Fruit fly (Drosophila melanogaster) whole organism, wandering third instar larva: ENCODE data around the gene Tcs6.

Source experiments
- Abd-B ChIP-seq: fragments of >200 bp; optimal IDR thresholded peaks from 2 replicates; lab custom pipeline; 2017; ENCODE audit warnings: missing biosample characterization, missing genetic modification characterization
- CG32264 ChIP-seq: fragments of 200-800 bp; sonication (Bioruptor generic); optimal IDR thresholded peaks from 2 replicates; lab custom pipeline; 2016; ENCODE audit warnings: missing biosample characterization, missing genetic modification characterization
- CG9705 ChIP-seq: fragments of 200-800 bp; sonication (Bioruptor generic); optimal IDR thresholded peaks from 2 replicates; lab custom pipeline; 2018; ENCODE audit warnings: missing biosample characterization, mild to moderate bottlenecking, missing genetic modification characterization
- CrebA ChIP-seq: fragments of 200-800 bp; sonication (Bioruptor generic); optimal IDR thresholded peaks from 2 replicates; lab custom pipeline; 2016; ENCODE audit warnings: missing biosample characterization, mild to moderate bottlenecking, missing genetic modification characterization, borderline replicate concordance
- Dfd ChIP-seq: fragments of >200 bp; optimal IDR thresholded peaks from 2 replicates; lab custom pipeline; 2017; ENCODE audit warnings: missing biosample characterization, missing genetic modification characterization
- Dif ChIP-seq: fragments of 200-275, 200-300 bp; sonication (Bioruptor generic); optimal IDR thresholded peaks from 2 replicates; lab custom pipeline; 2018; ENCODE audit warnings: missing biosample characterization, missing genetic modification characterization; ENCODE audit not compliant: partially characterized antibody
- GATAd ChIP-seq: sonication (Bioruptor generic); optimal IDR thresholded peaks from 2 replicates; lab custom pipeline; 2016; ENCODE audit warnings: missing biosample characterization, missing genetic modification characterization
- HLH106 ChIP-seq: fragments of 200-800 bp; optimal IDR thresholded peaks from 3 replicates; lab custom pipeline; 2019; ENCODE audit warnings: missing biosample characterization, mild to moderate bottlenecking, missing genetic modification characterization, moderate library complexity
- Hnf4 ChIP-seq: fragments of 200-800 bp; sonication (Bioruptor generic); optimal IDR thresholded peaks from 2 replicates; lab custom pipeline; 2016; ENCODE audit warnings: missing biosample characterization, mild to moderate bottlenecking, missing genetic modification characterization
- Hr78 ChIP-seq: fragments of >200 bp; optimal IDR thresholded peaks from 2 replicates; lab custom pipeline; 2017; ENCODE audit warnings: missing biosample characterization, missing genetic modification characterization
- Jra ChIP-seq: sonication (Bioruptor generic); optimal IDR thresholded peaks from 2 replicates; lab custom pipeline; 2016; ENCODE audit warnings: missing biosample characterization, missing genetic modification characterization
- Mio ChIP-seq: sonication (Bioruptor generic); optimal IDR thresholded peaks from 2 replicates; lab custom pipeline; 2016; ENCODE audit warnings: missing biosample characterization, missing genetic modification characterization
- OdsH ChIP-seq: fragments of 200-800 bp; sonication (Bioruptor generic); optimal IDR thresholded peaks from 2 replicates; lab custom pipeline; 2016; ENCODE audit warnings: missing biosample characterization, mild to moderate bottlenecking, missing genetic modification characterization
- Sp1 ChIP-seq: fragments of 200-800 bp; sonication (Bioruptor generic); optimal IDR thresholded peaks from 3 replicates; lab custom pipeline; 2019; ENCODE audit warnings: missing biosample characterization, mild to moderate bottlenecking, missing genetic modification characterization, moderate library complexity
- Vsx2 ChIP-seq: fragments of 200-300, 225-300 bp; sonication (Bioruptor generic); optimal IDR thresholded peaks from 2 replicates; lab custom pipeline; 2018; ENCODE audit warnings: missing biosample characterization, missing genetic modification characterization; ENCODE audit not compliant: partially characterized antibody
- br ChIP-seq: fragments of 200-800 bp; sonication (Bioruptor generic); optimal IDR thresholded peaks from 2 replicates; lab custom pipeline; 2016; ENCODE audit warnings: missing biosample characterization, missing genetic modification characterization
- dl ChIP-seq, 2 experiments: fragments of 175-275, 200-275 bp in 1 of 2; fragments of 200-275 bp in 1 of 2; sonication (Bioruptor generic); optimal IDR thresholded peaks; lab custom pipeline; 2018; ENCODE audit warnings: mild to moderate bottlenecking in 2 of 2, missing biosample characterization in 2 of 2, missing genetic modification characterization in 2 of 2, moderate library complexity in 2 of 2; ENCODE audit not compliant: partially characterized antibody in 2 of 2, insufficient read depth in 1 of 2
- dmrt93B ChIP-seq: fragments of 200-800 bp; sonication (Bioruptor generic); optimal IDR thresholded peaks from 2 replicates; lab custom pipeline; 2018; ENCODE audit warnings: missing biosample characterization, mild to moderate bottlenecking, missing genetic modification characterization
- dsf ChIP-seq: sonication (Bioruptor generic); optimal IDR thresholded peaks from 2 replicates; lab custom pipeline; 2016; ENCODE audit warnings: missing biosample characterization, missing genetic modification characterization, borderline replicate concordance
- ey ChIP-seq: fragments of 200-800 bp; sonication (Bioruptor generic); optimal IDR thresholded peaks from 2 replicates; lab custom pipeline; 2016; ENCODE audit warnings: missing biosample characterization, missing genetic modification characterization
- fru ChIP-seq: fragments of 200-800 bp; sonication (Bioruptor generic); optimal IDR thresholded peaks from 3 replicates; lab custom pipeline; 2016; ENCODE audit warnings: missing biosample characterization, mild to moderate bottlenecking, missing genetic modification characterization
- h ChIP-seq: fragments of 200-800 bp; sonication (Bioruptor generic); optimal IDR thresholded peaks from 3 replicates; lab custom pipeline; 2016; ENCODE audit warnings: missing biosample characterization, mild to moderate bottlenecking, missing genetic modification characterization
- jim ChIP-seq: fragments of 175-275, 200-325 bp; sonication (Bioruptor generic); optimal IDR thresholded peaks from 2 replicates; lab custom pipeline; 2016; ENCODE audit warnings: missing biosample characterization, mild to moderate bottlenecking, missing genetic modification characterization
- lola ChIP-seq: fragments of >200 bp; optimal IDR thresholded peaks from 2 replicates; lab custom pipeline; 2017; ENCODE audit warnings: missing biosample characterization, missing genetic modification characterization
- pan ChIP-seq: fragments of >200 bp; optimal IDR thresholded peaks from 2 replicates; lab custom pipeline; 2017
- psq ChIP-seq: fragments of 200-800 bp; sonication (Bioruptor generic); optimal IDR thresholded peaks from 3 replicates; lab custom pipeline; 2017; ENCODE audit warnings: missing biosample characterization, mild to moderate bottlenecking, missing genetic modification characterization, moderate library complexity
- sage ChIP-seq: fragments of 200-800 bp; sonication (Bioruptor generic); optimal IDR thresholded peaks from 2 replicates; lab custom pipeline; 2016; ENCODE audit warnings: missing biosample characterization, mild to moderate bottlenecking, missing genetic modification characterization
- tai ChIP-seq: sonication (Bioruptor generic); optimal IDR thresholded peaks from 2 replicates; lab custom pipeline; 2016; ENCODE audit warnings: missing biosample characterization, missing genetic modification characterization
- woc ChIP-seq: sonication (Bioruptor generic); optimal IDR thresholded peaks from 2 replicates; lab custom pipeline; 2016; ENCODE audit warnings: missing biosample characterization, mild to moderate bottlenecking, missing genetic modification characterization

The Tcs6 gene

DNA sequence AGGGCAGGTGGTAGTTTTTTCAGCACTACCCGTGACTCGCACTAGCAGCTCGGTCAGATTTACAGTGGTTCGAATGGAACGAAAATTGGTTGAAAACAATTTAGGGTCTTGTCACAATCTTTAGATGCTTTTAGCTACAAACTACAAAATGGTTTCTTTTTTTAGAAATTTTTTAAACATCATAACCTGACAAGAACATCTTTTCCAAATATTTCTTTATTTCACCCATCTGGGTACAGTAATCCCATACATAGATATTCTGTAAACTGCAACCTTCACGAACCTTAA lies 22.7 kb downstream of the Tcs6 start:
- TF ChIP-seq woc (peak; percentile 25), Dif (GFP tag; lab: Kevin White, UChicago) (no peak)

DNA sequence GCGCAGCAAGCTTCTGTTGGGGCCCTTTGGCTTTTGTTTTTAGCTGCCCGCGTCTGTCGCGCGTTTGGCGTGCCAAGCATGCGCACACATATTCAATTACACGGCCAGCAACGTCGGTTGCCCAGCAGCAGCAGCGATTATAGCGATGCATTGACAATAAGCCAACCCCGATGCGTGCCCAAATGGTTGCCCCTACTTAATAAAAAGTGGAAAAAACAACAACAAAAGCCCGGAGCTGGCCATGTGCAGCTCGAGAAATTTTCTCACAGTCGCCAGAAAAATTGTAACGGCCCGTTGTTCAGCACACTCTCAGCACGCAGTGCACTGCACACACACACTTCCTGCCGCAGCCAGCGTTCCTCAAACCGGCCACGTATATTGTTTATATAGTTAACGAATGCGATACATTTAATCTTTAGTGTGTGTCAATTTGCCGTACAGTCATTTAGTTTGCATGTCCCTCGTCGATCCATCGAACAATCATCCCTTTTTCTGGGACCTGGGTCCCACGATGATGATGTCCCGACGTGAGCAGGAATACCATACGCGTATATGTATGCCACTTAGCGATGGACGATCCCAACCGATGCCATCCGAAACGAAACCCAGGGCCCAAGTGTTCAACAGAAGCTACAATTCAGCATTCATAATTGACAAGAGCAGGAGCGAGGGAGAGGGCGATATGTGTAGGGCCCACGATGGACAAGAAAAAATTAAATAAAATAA lies 23.2 kb downstream of the Tcs6 start:
- TF ChIP-seq GATAd (GFP tag; lab: Kevin White, UChicago) (no peak), psq (no peak), tai (GFP tag; lab: Kevin White, UChicago) (no peak), Dif (GFP tag; lab: Kevin White, UChicago) (no peak), ey (no peak), Mio (GFP tag; lab: Kevin White, UChicago) (no peak), CrebA (GFP tag; lab: Kevin White, UChicago) (no peak), Jra (GFP tag; lab: Kevin White, UChicago) (no peak), woc (no peak), sage (GFP tag; lab: Kevin White, UChicago) (no peak), CG32264 (GFP tag; lab: Kevin White, UChicago) (no peak), Abd-B (no peak), HLH106 (tag; lab: Kevin White, UChicago) (no peak), h (GFP tag; lab: Kevin White, UChicago) (no peak), lola (GFP tag; lab: Kevin White, UChicago) (no peak), dsf (GFP tag; lab: Kevin White, UChicago) (no peak), pan (lab: Kevin White, UChicago) (no peak)

DNA sequence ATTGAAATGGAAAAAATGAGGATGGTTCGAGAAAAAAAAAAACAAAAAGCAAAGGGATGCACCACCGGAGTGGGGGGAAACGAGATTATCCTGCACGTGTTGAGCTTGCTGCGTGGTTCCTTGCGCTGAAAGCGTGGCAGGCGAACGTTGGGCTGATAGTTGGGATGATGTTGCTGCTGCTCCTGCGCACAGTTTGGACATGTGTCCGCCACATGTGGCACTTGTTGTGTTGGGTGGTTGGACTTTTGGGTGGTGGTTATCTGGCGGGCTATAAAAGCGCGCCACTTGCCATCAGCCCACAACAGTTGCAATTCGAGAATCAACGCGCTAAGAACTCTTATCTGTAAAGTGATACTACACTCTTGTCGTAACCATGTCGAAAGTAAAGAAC lies 25.4 kb downstream of the Tcs6 start:
- TF ChIP-seq CrebA (GFP tag; lab: Kevin White, UChicago) = no peak
- TF ChIP-seq h (GFP tag; lab: Kevin White, UChicago) = no peak
- TF ChIP-seq HLH106 (tag; lab: Kevin White, UChicago) = no peak
- no peak for TF ChIP-seq ey
- no peak for TF ChIP-seq Jra (GFP tag; lab: Kevin White, UChicago)
- TF ChIP-seq psq = no peak
- no peak for TF ChIP-seq OdsH
- TF ChIP-seq dmrt93B = no peak
- no peak for TF ChIP-seq Dif (GFP tag; lab: Kevin White, UChicago)
- no peak for TF ChIP-seq lola (GFP tag; lab: Kevin White, UChicago)
- TF ChIP-seq Vsx2 = no peak
- TF ChIP-seq Abd-B = no peak

DNA sequence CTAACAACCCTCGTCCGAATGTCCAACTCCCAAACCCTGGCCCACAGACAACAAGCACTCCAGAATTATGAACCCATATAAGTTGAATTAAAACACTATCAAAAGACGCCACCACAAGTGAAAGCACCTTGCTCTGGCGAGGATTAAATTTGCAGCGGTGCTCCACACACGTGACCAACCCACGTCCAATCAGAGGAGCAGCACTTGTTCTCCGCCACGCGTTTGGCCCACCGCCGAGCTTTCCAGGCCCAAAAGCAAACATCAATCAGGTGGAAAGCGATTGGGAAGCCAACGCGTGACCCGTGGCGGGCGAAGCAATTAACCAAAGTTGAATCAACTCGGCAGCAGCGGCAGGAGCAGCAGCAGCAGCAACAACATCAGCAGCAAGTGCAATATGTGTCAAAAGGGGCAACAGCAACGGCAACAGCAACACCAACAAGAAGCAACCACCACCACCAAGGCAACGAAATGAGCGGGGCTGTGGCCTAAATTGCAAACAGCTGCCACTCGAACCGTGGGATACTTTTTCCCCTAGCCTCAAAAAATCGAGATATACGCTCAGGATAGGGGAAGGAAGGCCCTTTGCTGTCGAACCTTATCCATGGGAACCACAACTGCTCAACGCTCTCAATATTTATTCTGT lies 25.9 kb downstream of the Tcs6 start:
- TF ChIP-seq lola (GFP tag; lab: Kevin White, UChicago) (no peak), Dfd (GFP tag; lab: Kevin White, UChicago) (peak; percentile 22), CG9705 (GFP tag; lab: Kevin White, UChicago) (no peak)
- TF ChIP-seq, all 38 proteins: peak for 1

DNA sequence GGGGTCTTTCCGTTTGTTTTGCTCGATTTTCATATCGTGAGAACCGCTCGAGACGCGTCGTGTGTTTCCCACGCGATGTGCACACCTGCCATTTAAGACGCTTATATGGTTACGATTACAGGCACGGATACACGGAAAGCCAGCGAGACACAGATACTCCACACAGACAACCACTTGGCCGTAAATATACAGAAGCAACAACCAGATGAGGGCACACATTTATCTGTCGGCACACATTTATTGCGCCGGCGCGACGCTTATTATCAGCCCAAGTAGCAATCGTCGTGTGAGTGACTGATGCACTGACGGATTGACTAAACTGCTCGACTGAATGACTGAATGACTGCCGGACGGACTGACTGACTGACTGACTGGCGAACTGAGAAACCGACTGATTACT lies 27.5 kb downstream of the Tcs6 start:
- TF ChIP-seq HLH106 (tag; lab: Kevin White, UChicago) = no peak
- TF ChIP-seq pan (lab: Kevin White, UChicago) = no peak
- no peak for TF ChIP-seq dsf (GFP tag; lab: Kevin White, UChicago)
- no peak for TF ChIP-seq CG9705 (GFP tag; lab: Kevin White, UChicago)
- TF ChIP-seq br (GFP tag; lab: Kevin White, UChicago) = no peak
- TF ChIP-seq psq = no peak
- TF ChIP-seq Hr78 = no peak

DNA sequence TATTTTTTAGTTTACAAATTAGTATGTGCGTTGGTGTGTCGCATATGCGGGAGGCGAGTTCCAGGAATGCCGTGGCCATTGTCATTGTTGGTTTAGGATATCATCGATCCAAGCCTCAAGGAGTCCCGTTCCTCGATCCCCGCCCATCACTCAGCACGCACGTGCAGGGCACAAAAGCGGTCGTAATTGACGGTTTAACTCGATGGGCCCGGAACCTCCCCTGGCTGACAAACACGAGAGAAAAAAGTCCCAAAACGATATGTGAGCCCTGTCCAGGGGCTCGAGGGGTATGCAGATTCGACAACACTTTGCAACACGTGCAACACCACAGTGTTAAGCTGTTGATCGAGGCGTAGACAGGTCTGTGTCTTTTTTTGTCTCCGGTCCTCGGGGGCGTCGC lies 30.1 kb downstream of the Tcs6 start:
- TF ChIP-seq Hnf4 (GFP tag; lab: Kevin White, UChicago) = no peak
- no peak for TF ChIP-seq Abd-B
- no peak for TF ChIP-seq Dfd (GFP tag; lab: Kevin White, UChicago)
- no peak for TF ChIP-seq tai (GFP tag; lab: Kevin White, UChicago)
- TF ChIP-seq CG32264 (GFP tag; lab: Kevin White, UChicago) = no peak
- TF ChIP-seq Sp1 (GFP tag; lab: Kevin White, UChicago) = no peak
- no peak for TF ChIP-seq woc
- no peak for TF ChIP-seq jim
- no peak for TF ChIP-seq pan (lab: Kevin White, UChicago)
- no peak for TF ChIP-seq dl (GFP tag; optimal IDR thresholded peaks at IDR 0.05; lab: Kevin White, UChicago; ENCODE audit: insufficient read depth in 1 of 2, partially characterized antibody in 2 of 2)
- TF ChIP-seq Jra (GFP tag; lab: Kevin White, UChicago) = no peak
- no peak for TF ChIP-seq dmrt93B
- no peak for TF ChIP-seq fru (GFP tag; lab: Kevin White, UChicago)
- TF ChIP-seq OdsH = no peak
